Fruit fly (Drosophila melanogaster) whole organism, wandering third instar larva: ENCODE results near the gene spirit.

Source experiments
- Abd-B ChIP-seq: fragments of >200 bp; optimal IDR thresholded peaks from 2 replicates; lab custom pipeline; 2017; ENCODE audit warnings: missing biosample characterization, missing genetic modification characterization
- CG32264 ChIP-seq: fragments of 200-800 bp; sonication (Bioruptor generic); optimal IDR thresholded peaks from 2 replicates; lab custom pipeline; 2016; ENCODE audit warnings: missing biosample characterization, missing genetic modification characterization
- CG9705 ChIP-seq: fragments of 200-800 bp; sonication (Bioruptor generic); optimal IDR thresholded peaks from 2 replicates; lab custom pipeline; 2018; ENCODE audit warnings: missing biosample characterization, mild to moderate bottlenecking, missing genetic modification characterization
- CrebA ChIP-seq: fragments of 200-800 bp; sonication (Bioruptor generic); optimal IDR thresholded peaks from 2 replicates; lab custom pipeline; 2016; ENCODE audit warnings: missing biosample characterization, mild to moderate bottlenecking, missing genetic modification characterization, borderline replicate concordance
- Dfd ChIP-seq: fragments of >200 bp; optimal IDR thresholded peaks from 2 replicates; lab custom pipeline; 2017; ENCODE audit warnings: missing biosample characterization, missing genetic modification characterization
- Dif ChIP-seq: fragments of 200-275, 200-300 bp; sonication (Bioruptor generic); optimal IDR thresholded peaks from 2 replicates; lab custom pipeline; 2018; ENCODE audit warnings: missing biosample characterization, missing genetic modification characterization; ENCODE audit not compliant: partially characterized antibody
- GATAd ChIP-seq: sonication (Bioruptor generic); optimal IDR thresholded peaks from 2 replicates; lab custom pipeline; 2016; ENCODE audit warnings: missing biosample characterization, missing genetic modification characterization
- HLH106 ChIP-seq: fragments of 200-800 bp; optimal IDR thresholded peaks from 3 replicates; lab custom pipeline; 2019; ENCODE audit warnings: missing biosample characterization, mild to moderate bottlenecking, missing genetic modification characterization, moderate library complexity
- Hnf4 ChIP-seq: fragments of 200-800 bp; sonication (Bioruptor generic); optimal IDR thresholded peaks from 2 replicates; lab custom pipeline; 2016; ENCODE audit warnings: missing biosample characterization, mild to moderate bottlenecking, missing genetic modification characterization
- Hr78 ChIP-seq: fragments of >200 bp; optimal IDR thresholded peaks from 2 replicates; lab custom pipeline; 2017; ENCODE audit warnings: missing biosample characterization, missing genetic modification characterization
- Hr83 ChIP-seq: fragments of 200-300 bp; sonication (Bioruptor generic); optimal IDR thresholded peaks from 2 replicates; lab custom pipeline; 2016; ENCODE audit warnings: missing biosample characterization, mild to moderate bottlenecking, missing genetic modification characterization, moderate library complexity; ENCODE audit not compliant: poor library complexity, severe bottlenecking
- Jra ChIP-seq: sonication (Bioruptor generic); optimal IDR thresholded peaks from 2 replicates; lab custom pipeline; 2016; ENCODE audit warnings: missing biosample characterization, missing genetic modification characterization
- Mio ChIP-seq: sonication (Bioruptor generic); optimal IDR thresholded peaks from 2 replicates; lab custom pipeline; 2016; ENCODE audit warnings: missing biosample characterization, missing genetic modification characterization
- Myc ChIP-seq: fragments of >200 bp; optimal IDR thresholded peaks from 2 replicates; lab custom pipeline; 2017
- N ChIP-seq: fragments of >200 bp; optimal IDR thresholded peaks from 2 replicates; lab custom pipeline; 2018; ENCODE audit warnings: missing biosample characterization, missing external identifiers, missing genetic modification characterization
- OdsH ChIP-seq: fragments of 200-800 bp; sonication (Bioruptor generic); optimal IDR thresholded peaks from 2 replicates; lab custom pipeline; 2016; ENCODE audit warnings: missing biosample characterization, mild to moderate bottlenecking, missing genetic modification characterization
- Rel ChIP-seq, 2 experiments: fragments of 200-800 bp; sonication (Bioruptor generic) in 1 of 2; optimal IDR thresholded peaks; 2 replicates in 1 of 2; 3 replicates in 1 of 2; lab custom pipeline; 2016 to 2019; ENCODE audit warnings: mild to moderate bottlenecking in 2 of 2, missing biosample characterization in 2 of 2, missing genetic modification characterization in 2 of 2, moderate library complexity in 1 of 2
- Sp1 ChIP-seq: fragments of 200-800 bp; sonication (Bioruptor generic); optimal IDR thresholded peaks from 3 replicates; lab custom pipeline; 2019; ENCODE audit warnings: missing biosample characterization, mild to moderate bottlenecking, missing genetic modification characterization, moderate library complexity
- Vsx2 ChIP-seq: fragments of 200-300, 225-300 bp; sonication (Bioruptor generic); optimal IDR thresholded peaks from 2 replicates; lab custom pipeline; 2018; ENCODE audit warnings: missing biosample characterization, missing genetic modification characterization; ENCODE audit not compliant: partially characterized antibody
- br ChIP-seq: fragments of 200-800 bp; sonication (Bioruptor generic); optimal IDR thresholded peaks from 2 replicates; lab custom pipeline; 2016; ENCODE audit warnings: missing biosample characterization, missing genetic modification characterization
- brk ChIP-seq: fragments of 200-800 bp; sonication (Bioruptor generic); optimal IDR thresholded peaks from 2 replicates; lab custom pipeline; 2016; ENCODE audit warnings: missing biosample characterization, mild to moderate bottlenecking, missing genetic modification characterization
- dl ChIP-seq, 2 experiments: fragments of 175-275, 200-275 bp in 1 of 2; fragments of 200-275 bp in 1 of 2; sonication (Bioruptor generic); optimal IDR thresholded peaks; lab custom pipeline; 2018; ENCODE audit warnings: mild to moderate bottlenecking in 2 of 2, missing biosample characterization in 2 of 2, missing genetic modification characterization in 2 of 2, moderate library complexity in 2 of 2; ENCODE audit not compliant: partially characterized antibody in 2 of 2, insufficient read depth in 1 of 2
- dsf ChIP-seq: sonication (Bioruptor generic); optimal IDR thresholded peaks from 2 replicates; lab custom pipeline; 2016; ENCODE audit warnings: missing biosample characterization, missing genetic modification characterization, borderline replicate concordance
- ey ChIP-seq: fragments of 200-800 bp; sonication (Bioruptor generic); optimal IDR thresholded peaks from 2 replicates; lab custom pipeline; 2016; ENCODE audit warnings: missing biosample characterization, missing genetic modification characterization
- foxo ChIP-seq, 2 experiments: fragments of 200-800 bp; sonication (Bioruptor generic); optimal IDR thresholded peaks; 2 replicates in 1 of 2; 3 replicates in 1 of 2; lab custom pipeline; 2016 to 2017; ENCODE audit warnings: missing biosample characterization in 2 of 2, missing genetic modification characterization in 2 of 2
- fru ChIP-seq: fragments of 200-800 bp; sonication (Bioruptor generic); optimal IDR thresholded peaks from 3 replicates; lab custom pipeline; 2016; ENCODE audit warnings: missing biosample characterization, mild to moderate bottlenecking, missing genetic modification characterization
- h ChIP-seq: fragments of 200-800 bp; sonication (Bioruptor generic); optimal IDR thresholded peaks from 3 replicates; lab custom pipeline; 2016; ENCODE audit warnings: missing biosample characterization, mild to moderate bottlenecking, missing genetic modification characterization
- jim ChIP-seq: fragments of 175-275, 200-325 bp; sonication (Bioruptor generic); optimal IDR thresholded peaks from 2 replicates; lab custom pipeline; 2016; ENCODE audit warnings: missing biosample characterization, mild to moderate bottlenecking, missing genetic modification characterization
- lola ChIP-seq: fragments of >200 bp; optimal IDR thresholded peaks from 2 replicates; lab custom pipeline; 2017; ENCODE audit warnings: missing biosample characterization, missing genetic modification characterization
- pan ChIP-seq: fragments of >200 bp; optimal IDR thresholded peaks from 2 replicates; lab custom pipeline; 2017
- psq ChIP-seq: fragments of 200-800 bp; sonication (Bioruptor generic); optimal IDR thresholded peaks from 3 replicates; lab custom pipeline; 2017; ENCODE audit warnings: missing biosample characterization, mild to moderate bottlenecking, missing genetic modification characterization, moderate library complexity
- rgr ChIP-seq: fragments of 200-800 bp; sonication (Bioruptor generic); optimal IDR thresholded peaks from 3 replicates; lab custom pipeline; 2016; ENCODE audit warnings: missing biosample characterization, mild to moderate bottlenecking, missing genetic modification characterization
- sage ChIP-seq: fragments of 200-800 bp; sonication (Bioruptor generic); optimal IDR thresholded peaks from 2 replicates; lab custom pipeline; 2016; ENCODE audit warnings: missing biosample characterization, mild to moderate bottlenecking, missing genetic modification characterization
- sv ChIP-seq: fragments of 200-800 bp; sonication (Bioruptor generic); optimal IDR thresholded peaks from 3 replicates; lab custom pipeline; 2016; ENCODE audit warnings: missing biosample characterization, missing genetic modification characterization
- tai ChIP-seq: sonication (Bioruptor generic); optimal IDR thresholded peaks from 2 replicates; lab custom pipeline; 2016; ENCODE audit warnings: missing biosample characterization, missing genetic modification characterization
- usp ChIP-seq: fragments of >200 bp; optimal IDR thresholded peaks from 2 replicates; lab custom pipeline; 2017; ENCODE audit warnings: missing biosample characterization, missing genetic modification characterization
- woc ChIP-seq: sonication (Bioruptor generic); optimal IDR thresholded peaks from 2 replicates; lab custom pipeline; 2016; ENCODE audit warnings: missing biosample characterization, mild to moderate bottlenecking, missing genetic modification characterization

The spirit gene

dm6 chrX:8561404-8562397, 11.7 kb downstream of the spirit start:
- TF ChIP-seq Rel (GFP tag; optimal IDR thresholded peaks at IDR 0.05; lab: Kevin White, UChicago) (peak; percentile 23), Rel (tag; optimal IDR thresholded peaks at IDR 0.05; lab: Kevin White, UChicago) (peak; percentile 44), brk (GFP tag; lab: Kevin White, UChicago) (peak; percentile 32), rgr (GFP tag; lab: Kevin White, UChicago) (peak; percentile 68), dsf (GFP tag; lab: Kevin White, UChicago) (no peak), jim (GFP tag; lab: Kevin White, UChicago) (no peak), Abd-B (GFP tag; lab: Kevin White, UChicago) (no peak), foxo (GFP tag; optimal IDR thresholded peaks at IDR 0.05; lab: Kevin White, UChicago) (peak in 1 of 2 experiments; percentile 61), psq (peak; percentile 72), CG32264 (GFP tag; lab: Kevin White, UChicago) (no peak), CrebA (no peak), Sp1 (GFP tag; lab: Kevin White, UChicago) (peak; percentile 51), fru (peak; percentile 76), pan (lab: Kevin White, UChicago) (no peak), dl (GFP tag; optimal IDR thresholded peaks at IDR 0.05; lab: Kevin White, UChicago; ENCODE audit: insufficient read depth in 1 of 2, partially characterized antibody in 2 of 2) (no peak), CG9705 (GFP tag; lab: Kevin White, UChicago) (no peak), GATAd (no peak), h (GFP tag; lab: Kevin White, UChicago) (peak; percentile 74), usp (GFP tag; lab: Kevin White, UChicago) (no peak), ey (GFP tag; lab: Kevin White, UChicago) (peak; percentile 48), Jra (no peak), woc (GFP tag; lab: Kevin White, UChicago) (peak; percentile 29), N (GFP tag; lab: Kevin White, UChicago) (peak; percentile 22), Hr78 (GFP tag; lab: Kevin White, UChicago) (no peak), Dif (peak; percentile 10), sv (GFP tag; lab: Kevin White, UChicago) (no peak), sage (GFP tag; lab: Kevin White, UChicago) (no peak), lola (GFP tag; lab: Kevin White, UChicago) (no peak), Hr83 (GFP tag; lab: Kevin White, UChicago) (peak; percentile 71), Vsx2 (GFP tag; lab: Kevin White, UChicago) (no peak), br (GFP tag; lab: Kevin White, UChicago) (peak; percentile 66), Mio (GFP tag; lab: Kevin White, UChicago) (no peak), Hnf4 (GFP tag; lab: Kevin White, UChicago) (peak; percentile 70), Myc (lab: Kevin White, UChicago) (no peak), Dfd (no peak), HLH106 (tag; lab: Kevin White, UChicago) (peak; percentile 37)

- TF ChIP-seq foxo (GFP tag; optimal IDR thresholded peaks at IDR 0.05; lab: Kevin White, UChicago) (peak in 1 of 2 experiments; percentile 58), brk (GFP tag; lab: Kevin White, UChicago) (peak; percentile 35), woc (GFP tag; lab: Kevin White, UChicago) (peak; percentile 75), usp (GFP tag; lab: Kevin White, UChicago) (no peak), OdsH (GFP tag; lab: Kevin White, UChicago) (peak; percentile 2), Hnf4 (GFP tag; lab: Kevin White, UChicago) (peak; percentile 71), Rel (GFP tag; optimal IDR thresholded peaks at IDR 0.05; lab: Kevin White, UChicago) (no peak), Rel (tag; optimal IDR thresholded peaks at IDR 0.05; lab: Kevin White, UChicago) (peak; percentile 59), dl (GFP tag; optimal IDR thresholded peaks at IDR 0.05; lab: Kevin White, UChicago; ENCODE audit: insufficient read depth in 1 of 2, partially characterized antibody in 2 of 2) (peak in 1 of 2 experiments; percentile 15), Vsx2 (GFP tag; lab: Kevin White, UChicago) (no peak), Myc (lab: Kevin White, UChicago) (peak; percentile 49), HLH106 (tag; lab: Kevin White, UChicago) (peak; percentile 40), br (GFP tag; lab: Kevin White, UChicago) (peak; percentile 35), Jra (peak; percentile 66), fru (peak; percentile 35), Hr83 (GFP tag; lab: Kevin White, UChicago) (peak; percentile 32), psq (peak; percentile 37), Hr78 (GFP tag; lab: Kevin White, UChicago) (no peak), h (GFP tag; lab: Kevin White, UChicago) (peak; percentile 31), CrebA (no peak), Dif (peak; percentile 27), rgr (GFP tag; lab: Kevin White, UChicago) (peak; percentile 26), pan (lab: Kevin White, UChicago) (no peak), tai (GFP tag; lab: Kevin White, UChicago) (no peak), ey (GFP tag; lab: Kevin White, UChicago) (peak; percentile 24)
Observed at dm6 chrX:8560087-8560999, 13.1 kb downstream of the spirit start, which contains the start of the genes CG12112 and Trf4-1. TSS of gene CG12112 (minus strand) at chrX:8560192. TSS of gene Trf4-1 (plus strand) at chrX:8560322.
